Fruit fly (Drosophila melanogaster) whole organism, embryonic: Measurements from ENCODE around the gene CG5506.
A peak's percentile ranks its signal among the peaks of the same experiment; 100 is the strongest.

Experiments
- Antp ChIP-seq: fragments of 200-800 bp; sonication (Bioruptor generic); optimal IDR thresholded peaks from 3 replicates; lab custom pipeline; 2016; ENCODE audit warnings: missing biosample characterization, missing genetic modification characterization
- B-H2 ChIP-seq: fragments of 200-800 bp; sonication (Bioruptor generic); optimal IDR thresholded peaks from 2 replicates; lab custom pipeline; 2018; ENCODE audit warnings: missing biosample characterization, mild to moderate bottlenecking, missing genetic modification characterization
- CG10979 ChIP-seq: fragments of 200-800 bp; sonication (Bioruptor generic); optimal IDR thresholded peaks from 2 replicates; lab custom pipeline; 2018; ENCODE audit warnings: missing biosample characterization, mild to moderate bottlenecking, missing genetic modification characterization, moderate library complexity
- CG12391 ChIP-seq: fragments of 200-800 bp; sonication (Bioruptor generic); optimal IDR thresholded peaks from 3 replicates; lab custom pipeline; 2018; ENCODE audit warnings: missing biosample characterization, mild to moderate bottlenecking, missing genetic modification characterization, moderate library complexity
- CG12659 ChIP-seq: fragments of 200-800 bp; sonication (Bioruptor generic); optimal IDR thresholded peaks from 3 replicates; lab custom pipeline; 2017; ENCODE audit warnings: mild to moderate bottlenecking, missing biosample characterization, missing genetic modification reagents, missing genetic modification characterization
- CG13287 ChIP-seq: fragments of 200-800 bp; sonication (Bioruptor generic); IDR thresholded peaks from 2 replicates; pipeline ENCODE4 v1.3.6; 2022; ENCODE audit warnings: missing biosample characterization, missing genetic modification characterization; ENCODE audit not compliant: partially characterized antibody
- CG14710 ChIP-seq: fragments of 200-800 bp; sonication (Bioruptor generic); optimal IDR thresholded peaks from 3 replicates; lab custom pipeline; 2019; ENCODE audit warnings: missing biosample characterization, mild to moderate bottlenecking, missing genetic modification characterization, moderate library complexity
- CG14965 ChIP-seq: fragments of 200-800 bp; sonication (Bioruptor generic); optimal IDR thresholded peaks from 2 replicates; lab custom pipeline; 2016; ENCODE audit warnings: missing biosample characterization, missing genetic modification characterization, borderline replicate concordance
- CG17612 ChIP-seq: fragments of 200-800 bp; sonication (Bioruptor generic); IDR thresholded peaks from 2 replicates; pipeline ENCODE4 v1.3.6; 2022; ENCODE audit warnings: missing biosample characterization, missing genetic modification characterization
- CG17802 ChIP-seq: fragments of 200-800 bp; sonication (Bioruptor generic); optimal IDR thresholded peaks from 2 replicates; lab custom pipeline; 2018; ENCODE audit warnings: missing biosample characterization, mild to moderate bottlenecking, missing genetic modification characterization, moderate library complexity
- CG2199 ChIP-seq: fragments of 200-800 bp; sonication (Bioruptor generic); IDR thresholded peaks from 3 replicates; pipeline ENCODE4 v1.3.6; 2022; ENCODE audit warnings: missing biosample characterization, missing genetic modification characterization
- CG2202 ChIP-seq: fragments of 200-800 bp; sonication (Bioruptor generic); optimal IDR thresholded peaks from 2 replicates; lab custom pipeline; 2018; ENCODE audit warnings: missing biosample characterization, mild to moderate bottlenecking, missing genetic modification characterization
- CG32767 ChIP-seq: fragments of 200-800 bp; sonication (Bioruptor generic); IDR thresholded peaks from 2 replicates; pipeline ENCODE4 v1.3.6; 2022; ENCODE audit warnings: missing biosample characterization, missing genetic modification characterization
- CG3407 ChIP-seq: fragments of 200-800 bp; sonication (Bioruptor generic); optimal IDR thresholded peaks from 2 replicates; lab custom pipeline; 2018; ENCODE audit warnings: missing biosample characterization, mild to moderate bottlenecking, missing genetic modification characterization
- CG4282 ChIP-seq: fragments of 200-800 bp; sonication (Bioruptor generic); optimal IDR thresholded peaks from 2 replicates; lab custom pipeline; 2016; ENCODE audit warnings: missing biosample characterization, missing genetic modification characterization
- CG5245 ChIP-seq: fragments of 200-800 bp; sonication (Bioruptor generic); optimal IDR thresholded peaks from 3 replicates; lab custom pipeline; 2016; ENCODE audit warnings: missing biosample characterization, missing genetic modification characterization
- CG8290 ChIP-seq, 3 experiments: fragments of 200-800 bp; sonication (Bioruptor generic); optimal IDR thresholded peaks; 2 replicates each; lab custom pipeline; 2016 to 2019; ENCODE audit warnings: missing biosample characterization in 3 of 3, missing genetic modification characterization in 3 of 3, mild to moderate bottlenecking in 2 of 3, moderate library complexity in 1 of 3
- CG8359 ChIP-seq: fragments of 200-800 bp; sonication (Bioruptor generic); optimal IDR thresholded peaks from 2 replicates; lab custom pipeline; 2017; ENCODE audit warnings: missing biosample characterization, mild to moderate bottlenecking, missing genetic modification characterization, borderline replicate concordance
- CG8944 ChIP-seq: fragments of 200-800 bp; sonication (Bioruptor generic); optimal IDR thresholded peaks from 3 replicates; lab custom pipeline; 2016; ENCODE audit warnings: missing biosample characterization, missing genetic modification characterization
- D19A ChIP-seq: fragments of 200-800 bp; optimal IDR thresholded peaks from 3 replicates; lab custom pipeline; 2019; ENCODE audit warnings: missing biosample characterization, mild to moderate bottlenecking, missing genetic modification characterization, moderate library complexity
- D19B ChIP-seq: fragments of 200-800 bp; sonication (Bioruptor generic); optimal IDR thresholded peaks from 2 replicates; lab custom pipeline; 2017; ENCODE audit warnings: missing biosample characterization, mild to moderate bottlenecking, missing genetic modification characterization
- Dbx ChIP-seq: fragments of 200-800 bp; sonication (Bioruptor generic); IDR thresholded peaks from 3 replicates; pipeline ENCODE4 v1.3.6; 2022; ENCODE audit warnings: missing biosample characterization, missing genetic modification characterization
- Deaf1 ChIP-seq: fragments of 200-800 bp; optimal IDR thresholded peaks from 3 replicates; lab custom pipeline; 2019; ENCODE audit warnings: missing biosample characterization, mild to moderate bottlenecking, missing genetic modification characterization, moderate library complexity
- Eip74EF ChIP-seq, 2 experiments: fragments of 200-800 bp in 1 of 2; fragments of >200 bp in 1 of 2; sonication (Bioruptor generic) in 1 of 2; optimal IDR thresholded peaks; 2 replicates each; lab custom pipeline; 2017 to 2019; ENCODE audit warnings: missing biosample characterization in 2 of 2, missing genetic modification characterization in 2 of 2, mild to moderate bottlenecking in 1 of 2, moderate library complexity in 1 of 2
- Fer2 ChIP-seq: fragments of 200-800 bp; sonication (Bioruptor generic); optimal IDR thresholded peaks from 2 replicates; lab custom pipeline; 2018; ENCODE audit warnings: missing biosample characterization, mild to moderate bottlenecking, missing genetic modification characterization, moderate library complexity
- MESR4 ChIP-seq: fragments of 200-800 bp; sonication (Bioruptor generic); optimal IDR thresholded peaks from 2 replicates; lab custom pipeline; 2018; ENCODE audit warnings: missing biosample characterization, mild to moderate bottlenecking, missing genetic modification characterization, moderate library complexity
- MTF-1 ChIP-seq: fragments of 200-800 bp; sonication (Bioruptor generic); optimal IDR thresholded peaks from 2 replicates; lab custom pipeline; 2018; ENCODE audit warnings: missing biosample characterization, mild to moderate bottlenecking, missing genetic modification characterization, borderline replicate concordance
- Mrtf ChIP-seq: fragments of 200-800 bp; sonication (Bioruptor generic); IDR thresholded peaks from 3 replicates; pipeline ENCODE4 v1.3.6; 2022; ENCODE audit warnings: missing biosample characterization, missing genetic modification characterization
- Poxn ChIP-seq: fragments of 200-800 bp; sonication (Bioruptor generic); IDR thresholded peaks from 2 replicates; pipeline ENCODE4 v1.3.6; 2022; ENCODE audit warnings: missing biosample characterization, missing genetic modification characterization
- Scr ChIP-seq: fragments of 200-800 bp; sonication (Bioruptor generic); IDR thresholded peaks from 2 replicates; pipeline ENCODE4 v1.3.6; 2022; ENCODE audit warnings: missing biosample characterization, missing genetic modification characterization; ENCODE audit not compliant: partially characterized antibody
- Sry-δ ChIP-seq: fragments of 200-800 bp; sonication (Bioruptor generic); optimal IDR thresholded peaks from 2 replicates; lab custom pipeline; 2016; ENCODE audit warnings: missing biosample characterization, missing genetic modification characterization
- ap ChIP-seq: fragments of 200-800 bp; sonication (Bioruptor generic); IDR thresholded peaks from 2 replicates; pipeline ENCODE4 v1.3.6; 2022; ENCODE audit warnings: missing biosample characterization, missing genetic modification characterization
- ato ChIP-seq: fragments of 200-800 bp; sonication (Bioruptor generic); IDR thresholded peaks from 2 replicates; pipeline ENCODE4 v1.3.6; 2022; ENCODE audit warnings: missing biosample characterization, missing genetic modification characterization; ENCODE audit not compliant: partially characterized antibody
- bcd ChIP-seq: fragments of 200-800 bp; sonication (Bioruptor generic); optimal IDR thresholded peaks from 2 replicates; lab custom pipeline; 2017; ENCODE audit warnings: missing biosample characterization, mild to moderate bottlenecking, missing genetic modification characterization
- corto ChIP-seq: fragments of 200-800 bp; sonication (Bioruptor generic); optimal IDR thresholded peaks from 2 replicates; lab custom pipeline; 2016; ENCODE audit warnings: missing biosample characterization, mild to moderate bottlenecking, missing genetic modification characterization, moderate library complexity
- crp ChIP-seq, 2 experiments: fragments of 200-800 bp; sonication (Bioruptor generic); optimal IDR thresholded peaks; 2 replicates in 1 of 2; 3 replicates in 1 of 2; lab custom pipeline; 2017; ENCODE audit warnings: missing biosample characterization in 2 of 2, missing genetic modification characterization in 2 of 2, mild to moderate bottlenecking in 1 of 2, moderate library complexity in 1 of 2
- esg ChIP-seq: fragments of 200-800 bp; sonication (Bioruptor generic); conservative IDR thresholded peaks from 2 replicates; pipeline ENCODE4 v1.3.6; 2022; ENCODE audit warnings: missing biosample characterization, missing genetic modification characterization
- gsb-n ChIP-seq: fragments of 200-800 bp; sonication (Bioruptor generic); optimal IDR thresholded peaks from 3 replicates; lab custom pipeline; 2018; ENCODE audit warnings: missing biosample characterization, mild to moderate bottlenecking, missing genetic modification characterization
- hb ChIP-seq: fragments of 200-800 bp; sonication (Bioruptor generic); IDR thresholded peaks from 3 replicates; pipeline ENCODE4 v1.3.6; 2022; ENCODE audit warnings: missing biosample characterization, missing genetic modification characterization; ENCODE audit not compliant: partially characterized antibody
- lbe ChIP-seq: fragments of 200-800 bp; sonication (Bioruptor generic); optimal IDR thresholded peaks from 2 replicates; lab custom pipeline; 2016; ENCODE audit warnings: missing biosample characterization, mild to moderate bottlenecking, missing genetic modification characterization
- lola ChIP-seq, 3 experiments: fragments of >200 bp in 2 of 3; fragments of 200-800 bp in 1 of 3; sonication (Bioruptor generic) in 1 of 3; optimal IDR thresholded peaks; 2 replicates each; lab custom pipeline; 2017 to 2019; ENCODE audit warnings: missing biosample characterization in 3 of 3, missing genetic modification characterization in 3 of 3, mild to moderate bottlenecking in 1 of 3, moderate library complexity in 1 of 3
- nom ChIP-seq: fragments of 200-800 bp; sonication (Bioruptor generic); optimal IDR thresholded peaks from 2 replicates; lab custom pipeline; 2017; ENCODE audit warnings: missing biosample characterization, missing genetic modification characterization, mild to moderate bottlenecking, moderate library complexity, missing genetic modification reagents
- row ChIP-seq: fragments of 200-800 bp; sonication (Bioruptor generic); IDR thresholded peaks from 3 replicates; pipeline ENCODE4 v1.3.6; 2022; ENCODE audit warnings: missing biosample characterization, missing genetic modification characterization
- tio ChIP-seq: fragments of 200-800 bp; sonication (Bioruptor generic); optimal IDR thresholded peaks from 2 replicates; lab custom pipeline; 2017; ENCODE audit warnings: missing biosample characterization, missing genetic modification characterization, inconsistent platforms
- vnd ChIP-seq: fragments of 200-800 bp; sonication (Bioruptor generic); IDR thresholded peaks from 3 replicates; pipeline ENCODE4 v1.3.6; 2022; ENCODE audit warnings: missing biosample characterization, missing genetic modification characterization; ENCODE audit not compliant: partially characterized antibody
- vvl ChIP-seq: fragments of 200-800 bp; sonication (Bioruptor generic); IDR thresholded peaks from 2 replicates; pipeline ENCODE4 v1.3.6; 2022; ENCODE audit warnings: missing biosample characterization, missing genetic modification characterization
- z ChIP-seq: fragments of 200-800 bp; sonication (Bioruptor generic); IDR thresholded peaks from 3 replicates; pipeline ENCODE4 v1.3.6; 2022; ENCODE audit warnings: missing biosample characterization, missing genetic modification characterization

The CG5506 gene

dm6 chr3L:17907609-17908160, 23.5 kb upstream of the CG5506 start, which contains the start of the genes Prestin and Wdr92 (continued):
- TF ChIP-seq MTF-1 (GFP tag; lab: Kevin White, UChicago) (peak; percentile 38), lola (GFP tag; optimal IDR thresholded peaks at IDR 0.05; lab: Kevin White, UChicago) (peak in 1 of 3 experiments; percentile 6), CG17802 (tag; lab: Kevin White, UChicago) (no peak), CG8944 (GFP tag; lab: Kevin White, UChicago) (no peak), crp (GFP tag; optimal IDR thresholded peaks at IDR 0.05; lab: Kevin White, UChicago) (peak; percentile 59 to 98), D19B (GFP tag; lab: Kevin White, UChicago) (no peak), esg (GFP tag; lab: Robert Waterston, UW) (no peak), Antp (no peak), Deaf1 (peak; percentile 64), Dbx (peak; percentile 63; the same call in 2 of the 3 replicates), B-H2 (GFP tag; lab: Kevin White, UChicago) (peak; percentile 51), CG10979 (tag; lab: Kevin White, UChicago) (no peak), ap (GFP tag; lab: Robert Waterston, UW) (no peak), CG2202 (tag; lab: Kevin White, UChicago) (no peak), CG12391 (tag; lab: Kevin White, UChicago) (peak; percentile 46), nom (peak; percentile 77), Scr (peak; percentile 90), CG14965 (GFP tag; lab: Kevin White, UChicago) (no peak), CG32767 (GFP tag; lab: Robert Waterston, UW) (no peak), lbe (GFP tag; lab: Kevin White, UChicago) (peak; percentile 53), Fer2 (no peak), CG3407 (GFP tag; lab: Kevin White, UChicago) (no peak), tio (GFP tag; lab: Kevin White, UChicago) (no peak), CG5245 (GFP tag; lab: Kevin White, UChicago) (no peak), CG2199 (GFP tag; lab: Robert Waterston, UW) (0 out of 3 replicates have a peak, but pooled peaks have one; percentile 43), MESR4 (GFP tag; lab: Kevin White, UChicago) (no peak), CG4282 (GFP tag; lab: Kevin White, UChicago) (no peak), CG12659 (GFP tag; lab: Kevin White, UChicago) (peak; percentile 64), CG14710 (peak; percentile 53), Eip74EF (GFP tag; optimal IDR thresholded peaks at IDR 0.05; lab: Kevin White, UChicago) (peak in 1 of 2 experiments; percentile 51), z (no peak), CG8359 (no peak), vnd (peak; percentile 75), D19A (tag; lab: Kevin White, UChicago) (peak; percentile 13), row (GFP tag; lab: Robert Waterston, UW) (peak; percentile 72), CG13287 (peak; percentile 90), bcd (GFP tag; lab: Kevin White, UChicago) (no peak), CG17612 (GFP tag; lab: Robert Waterston, UW) (no peak), corto (peak; percentile 21), hb (peak; percentile 70; the same call in 1 of the 3 replicates), ato (GFP tag; lab: Robert Waterston, UW) (peak; percentile 52; the same call in 1 of the 2 replicates), Sry-δ (GFP tag; lab: Kevin White, UChicago) (peak; percentile 51), CG8290 (GFP tag; optimal IDR thresholded peaks at IDR 0.05; lab: Kevin White, UChicago) (peak; percentile 56), CG8290 (tag; optimal IDR thresholded peaks at IDR 0.05; lab: Kevin White, UChicago) (peak; percentile 51 to 62), Mrtf (GFP tag; lab: Robert Waterston, UW) (no peak), gsb-n (tag; lab: Kevin White, UChicago) (peak; percentile 38), vvl (GFP tag; lab: Robert Waterston, UW) (peak; percentile 43; the same call in 1 of the 2 replicates), Poxn (GFP tag; lab: Robert Waterston, UW) (no peak)
